Worm (Caenorhabditis elegans) whole organism, L3 larva: ENCODE results near the gene warf-1.

Experiments
- R02D3.7 ChIP-seq: fragments of 150-350 bp; optimal IDR thresholded peaks from 2 replicates; lab custom pipeline; 2014; ENCODE audit warnings: missing biosample characterization, missing genetic modification characterization
- ZK546.5 ChIP-seq: sonication (generic microtip); optimal IDR thresholded peaks from 2 replicates; lab custom pipeline; 2017; ENCODE audit warnings: missing biosample characterization, missing genetic modification characterization
- aly-2 ChIP-seq: fragments of 150-350 bp; optimal IDR thresholded peaks from 2 replicates; lab custom pipeline; 2014; ENCODE audit warnings: missing biosample characterization, missing genetic modification characterization
- ama-1 ChIP-seq: fragments of 150-350 bp; optimal IDR thresholded peaks from 2 replicates; lab custom pipeline; 2018
- ceh-28 ChIP-seq: fragments of 150-350 bp; optimal IDR thresholded peaks from 2 replicates; lab custom pipeline; 2014; ENCODE audit warnings: missing biosample characterization, missing genetic modification reagents, missing genetic modification characterization
- ceh-82 ChIP-seq: fragments of 150-350 bp; optimal IDR thresholded peaks from 2 replicates; lab custom pipeline; 2014; ENCODE audit warnings: missing biosample characterization, missing genetic modification characterization
- ceh-9 ChIP-seq: sonication (generic microtip); optimal IDR thresholded peaks from 2 replicates; lab custom pipeline; 2018; ENCODE audit warnings: missing biosample characterization, missing genetic modification characterization
- daf-12 ChIP-seq: fragments of 150-350 bp; optimal IDR thresholded peaks from 2 replicates; lab custom pipeline; 2014; ENCODE audit warnings: missing biosample characterization, missing genetic modification reagents, missing genetic modification characterization
- egl-27 ChIP-seq: sonication (generic microtip); optimal IDR thresholded peaks from 4 replicates; lab custom pipeline; 2017; ENCODE audit warnings: missing biosample characterization, missing genetic modification reagents, missing genetic modification characterization
- egl-5 ChIP-seq: fragments of 150-350 bp; optimal IDR thresholded peaks from 2 replicates; lab custom pipeline; 2017; ENCODE audit warnings: missing biosample characterization, missing genetic modification reagents, missing genetic modification characterization, inconsistent platforms
- elt-1 ChIP-seq: fragments of 150-350 bp; optimal IDR thresholded peaks from 2 replicates; lab custom pipeline; 2014; ENCODE audit warnings: missing biosample characterization, missing genetic modification characterization
- elt-2 ChIP-seq: sonication (generic microtip); optimal IDR thresholded peaks from 2 replicates; lab custom pipeline; 2016; ENCODE audit warnings: missing genetic modification reagents, mild to moderate bottlenecking, missing genetic modification characterization, missing compliant biosample characterization
- elt-3 ChIP-seq, 3 experiments: fragments of 150-350 bp in 1 of 3; sonication (generic microtip) in 2 of 3; optimal IDR thresholded peaks; 2 replicates in 2 of 3; 4 replicates in 1 of 3; lab custom pipeline; 2014 to 2017; ENCODE audit warnings: missing biosample characterization in 3 of 3, missing genetic modification characterization in 3 of 3
- eor-1 ChIP-seq, 2 experiments: fragments of 150-350 bp; optimal IDR thresholded peaks; 2 replicates each; lab custom pipeline; 2014 to 2018; ENCODE audit warnings: missing biosample characterization in 2 of 2, missing genetic modification characterization in 2 of 2
- fkh-10 ChIP-seq: sonication (generic microtip); optimal IDR thresholded peaks from 2 replicates; lab custom pipeline; 2017; ENCODE audit warnings: missing biosample characterization, missing genetic modification reagents, missing genetic modification characterization
- fkh-2 ChIP-seq: fragments of 150-350 bp; optimal IDR thresholded peaks from 2 replicates; lab custom pipeline; 2014; ENCODE audit warnings: missing biosample characterization, missing genetic modification reagents, missing genetic modification characterization
- hmg-11 ChIP-seq: sonication (generic microtip); optimal IDR thresholded peaks from 2 replicates; lab custom pipeline; 2016; ENCODE audit warnings: missing genetic modification characterization, missing compliant biosample characterization
- lin-15B ChIP-seq: fragments of 150-350 bp; optimal IDR thresholded peaks from 2 replicates; lab custom pipeline; 2014; ENCODE audit warnings: missing biosample characterization, missing genetic modification characterization
- lin-39 ChIP-seq: fragments of 150-350 bp; optimal IDR thresholded peaks from 2 replicates; lab custom pipeline; 2018; ENCODE audit warnings: missing biosample characterization, missing genetic modification reagents, missing genetic modification characterization
- lsy-12 ChIP-seq: sonication (generic microtip); optimal IDR thresholded peaks from 2 replicates; lab custom pipeline; 2016; ENCODE audit warnings: mild to moderate bottlenecking, missing genetic modification characterization, missing compliant biosample characterization
- mdl-1 ChIP-seq: fragments of 150-350 bp; optimal IDR thresholded peaks from 2 replicates; lab custom pipeline; 2014; ENCODE audit warnings: missing biosample characterization, missing genetic modification characterization
- mml-1 ChIP-seq: fragments of 150-350 bp; sonication (generic microtip); optimal IDR thresholded peaks from 3 replicates; lab custom pipeline; 2014; ENCODE audit warnings: missing biosample characterization, missing genetic modification characterization
- nfya-1 ChIP-seq: sonication (generic microtip); optimal IDR thresholded peaks from 2 replicates; lab custom pipeline; 2017; ENCODE audit warnings: missing genetic modification characterization, mild to moderate bottlenecking, missing compliant biosample characterization, antibody characterized with exemption, moderate library complexity; ENCODE audit not compliant: insufficient read depth
- nhr-11 ChIP-seq: fragments of 150-350 bp; optimal IDR thresholded peaks from 2 replicates; lab custom pipeline; 2014; ENCODE audit warnings: missing biosample characterization, missing genetic modification characterization
- nhr-12 ChIP-seq: fragments of 150-350 bp; optimal IDR thresholded peaks from 2 replicates; lab custom pipeline; 2014; ENCODE audit warnings: missing biosample characterization, missing genetic modification characterization
- nhr-23 ChIP-seq: fragments of 150-350 bp; optimal IDR thresholded peaks from 2 replicates; lab custom pipeline; 2014; ENCODE audit warnings: missing biosample characterization, missing genetic modification reagents, missing genetic modification characterization
- nhr-237 ChIP-seq: fragments of 150-350 bp; optimal IDR thresholded peaks from 2 replicates; lab custom pipeline; 2014; ENCODE audit warnings: missing biosample characterization, missing genetic modification characterization
- nhr-25 ChIP-seq: sonication (generic microtip); optimal IDR thresholded peaks from 2 replicates; lab custom pipeline; 2017; ENCODE audit warnings: missing biosample characterization, missing genetic modification characterization
- nhr-28 ChIP-seq: fragments of 150-350 bp; optimal IDR thresholded peaks from 2 replicates; lab custom pipeline; 2014; ENCODE audit warnings: missing biosample characterization, missing genetic modification characterization
- nhr-43 ChIP-seq: sonication (generic microtip); optimal IDR thresholded peaks from 2 replicates; lab custom pipeline; 2016; ENCODE audit warnings: mild to moderate bottlenecking, missing genetic modification characterization, missing compliant biosample characterization; ENCODE audit not compliant: poor library complexity, severe bottlenecking
- nhr-67 ChIP-seq: fragments of 150-350 bp; optimal IDR thresholded peaks from 2 replicates; lab custom pipeline; 2014; ENCODE audit warnings: missing biosample characterization, missing genetic modification characterization
- nhr-76 ChIP-seq: fragments of 150-350 bp; sonication (generic microtip); optimal IDR thresholded peaks from 5 replicates; lab custom pipeline; 2014; ENCODE audit warnings: missing biosample characterization, missing genetic modification characterization
- nhr-77 ChIP-seq: fragments of 150-350 bp; optimal IDR thresholded peaks from 2 replicates; lab custom pipeline; 2014; ENCODE audit warnings: missing biosample characterization, missing genetic modification characterization
- pqm-1 ChIP-seq: fragments of 150-350 bp; optimal IDR thresholded peaks from 2 replicates; lab custom pipeline; 2017; ENCODE audit warnings: missing biosample characterization, missing genetic modification characterization, inconsistent platforms
- sea-2 ChIP-seq: fragments of 150-350 bp; sonication (generic microtip); optimal IDR thresholded peaks from 4 replicates; lab custom pipeline; 2014; ENCODE audit warnings: missing biosample characterization, missing genetic modification reagents, missing genetic modification characterization
- skn-1 ChIP-seq: fragments of 150-350 bp; optimal IDR thresholded peaks from 2 replicates; lab custom pipeline; 2014; ENCODE audit warnings: missing biosample characterization, missing genetic modification characterization
- snpc-4 ChIP-seq: fragments of 150-350 bp; optimal IDR thresholded peaks from 2 replicates; lab custom pipeline; 2014; ENCODE audit warnings: missing biosample characterization, missing genetic modification characterization
- unc-39 ChIP-seq: sonication (generic microtip); optimal IDR thresholded peaks from 4 replicates; lab custom pipeline; 2017; ENCODE audit warnings: missing biosample characterization, missing genetic modification characterization
- unc-62 ChIP-seq: fragments of 150-350 bp; sonication (generic microtip); optimal IDR thresholded peaks from 4 replicates; lab custom pipeline; 2014; ENCODE audit warnings: missing biosample characterization, missing genetic modification reagents, missing genetic modification characterization
- zag-1 ChIP-seq: fragments of 150-350 bp; optimal IDR thresholded peaks from 2 replicates; lab custom pipeline; 2014; ENCODE audit warnings: missing biosample characterization, missing genetic modification characterization
- ztf-11 ChIP-seq: fragments of 150-350 bp; optimal IDR thresholded peaks from 2 replicates; lab custom pipeline; 2014; ENCODE audit warnings: missing biosample characterization, missing genetic modification characterization
- ztf-4 ChIP-seq: fragments of 150-350 bp; optimal IDR thresholded peaks from 2 replicates; lab custom pipeline; 2014; ENCODE audit warnings: missing biosample characterization, missing genetic modification characterization

warf-1 gene

ce11 chrIV:7611396-7611795 lies 23.2 kb upstream of the warf-1 start:
- TF ChIP-seq unc-62, result no peak
- no peak for TF ChIP-seq elt-1
- no peak for TF ChIP-seq ztf-4 (tag; lab: Kevin White, UChicago)
- no peak for TF ChIP-seq nhr-67 (tag; lab: Kevin White, UChicago)
- TF ChIP-seq nhr-23 (tag; lab: Kevin White, UChicago), result no peak
- TF ChIP-seq nhr-43 (tag; lab: Kevin White, UChicago), result no peak
- peak; percentile 5 for TF ChIP-seq fkh-10 (GFP tag; lab: Kevin White, UChicago)
- TF ChIP-seq ceh-82 (tag; lab: Kevin White, UChicago), result no peak
- no peak for TF ChIP-seq nhr-12 (tag; lab: Kevin White, UChicago)
- TF ChIP-seq nfya-1 (tag; lab: Kevin White, UChicago), result peak; percentile 19
- no peak for TF ChIP-seq snpc-4 (tag; lab: Kevin White, UChicago)
- no peak for TF ChIP-seq skn-1
- no peak for TF ChIP-seq daf-12 (tag; lab: Kevin White, UChicago)
- TF ChIP-seq elt-3 (tag; optimal IDR thresholded peaks at IDR 0.05; lab: Kevin White, UChicago), result no peak
- TF ChIP-seq aly-2 (tag; lab: Kevin White, UChicago), result no peak
- TF ChIP-seq nhr-25 (tag; lab: Kevin White, UChicago), result no peak
- peak; percentile 74 for TF ChIP-seq lin-39 (tag; lab: Kevin White, UChicago)
- no peak for TF ChIP-seq mml-1 (tag; lab: Kevin White, UChicago)
- TF ChIP-seq nhr-76 (tag; lab: Kevin White, UChicago), result no peak
- TF ChIP-seq ztf-11 (tag; lab: Kevin White, UChicago), result no peak
- peak; percentile 12 for TF ChIP-seq hmg-11 (tag; lab: Kevin White, UChicago)

DNA sequence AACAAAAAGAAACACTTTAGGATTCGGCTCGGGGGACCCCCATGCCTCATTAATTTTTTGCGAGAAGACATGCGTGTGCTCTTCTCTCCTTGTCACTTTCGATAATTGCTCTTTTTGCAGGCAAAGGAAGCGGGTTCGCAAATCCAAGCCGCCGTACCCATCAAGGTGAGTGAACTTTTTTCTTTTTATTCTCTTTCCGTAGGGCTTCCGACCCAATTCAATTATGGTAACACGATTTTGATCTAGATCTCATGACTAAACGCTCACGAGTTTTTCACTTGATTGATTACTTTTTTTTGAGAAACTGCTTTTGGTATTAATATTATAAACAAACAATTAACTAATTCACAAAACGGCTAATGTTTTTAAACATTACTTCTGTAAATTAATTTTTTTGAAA lies 22.1 kb upstream of the warf-1 start:
- TF ChIP-seq eor-1 (tag; optimal IDR thresholded peaks at IDR 0.05; lab: Kevin White, UChicago) (no peak), mdl-1 (no peak), unc-39 (no peak), R02D3.7 (tag; lab: Kevin White, UChicago) (no peak), mml-1 (tag; lab: Kevin White, UChicago) (no peak), fkh-10 (GFP tag; lab: Kevin White, UChicago) (no peak), egl-27 (tag; lab: Kevin White, UChicago) (no peak), nhr-237 (no peak), lsy-12 (tag; lab: Kevin White, UChicago) (no peak), zag-1 (tag; lab: Kevin White, UChicago) (no peak)

DNA sequence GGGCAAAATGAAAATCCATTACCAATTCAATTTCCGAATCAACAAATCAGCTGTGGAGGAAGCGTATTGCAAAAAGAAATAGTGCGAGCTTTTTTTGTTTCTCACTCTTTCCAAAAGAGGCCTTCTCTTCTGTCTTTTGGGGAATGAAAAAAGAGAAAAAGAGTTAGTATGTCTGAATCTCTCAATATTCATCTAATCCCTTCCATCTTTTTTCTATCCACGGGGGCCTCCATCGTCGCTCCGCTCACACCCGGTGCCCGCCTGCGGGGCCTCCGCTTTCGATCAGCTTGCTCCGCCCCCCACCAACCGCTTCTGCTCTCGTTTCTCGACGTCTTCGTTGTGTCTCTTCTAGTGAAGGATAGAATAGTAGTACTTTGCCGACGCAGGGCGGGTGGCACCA lies 15.3 kb upstream of the warf-1 start:
- TF ChIP-seq ceh-9 (no peak), unc-39 (no peak), hmg-11 (tag; lab: Kevin White, UChicago) (peak; percentile 14), ztf-4 (tag; lab: Kevin White, UChicago) (no peak), eor-1 (tag; optimal IDR thresholded peaks at IDR 0.05; lab: Kevin White, UChicago) (no peak), lin-15B (no peak), ceh-28 (tag; lab: Kevin White, UChicago) (no peak), lin-39 (tag; lab: Kevin White, UChicago) (peak; percentile 69), nhr-77 (tag; lab: Kevin White, UChicago) (no peak), elt-3 (tag; optimal IDR thresholded peaks at IDR 0.05; lab: Kevin White, UChicago) (no peak), pqm-1 (tag; lab: Kevin White, UChicago) (no peak), zag-1 (tag; lab: Kevin White, UChicago) (no peak), nfya-1 (tag; lab: Kevin White, UChicago) (peak; percentile 51), ZK546.5 (tag; lab: Kevin White, UChicago) (no peak), ztf-11 (tag; lab: Kevin White, UChicago) (no peak), ama-1 (lab: Kevin White, UChicago) (no peak), nhr-28 (tag; lab: Kevin White, UChicago) (no peak), elt-1 (no peak), fkh-10 (GFP tag; lab: Kevin White, UChicago) (peak; percentile 52), snpc-4 (tag; lab: Kevin White, UChicago) (peak; percentile 21), nhr-11 (tag; lab: Kevin White, UChicago) (no peak), nhr-25 (tag; lab: Kevin White, UChicago) (no peak), egl-5 (tag; lab: Kevin White, UChicago) (no peak), skn-1 (no peak), lsy-12 (tag; lab: Kevin White, UChicago) (no peak), sea-2 (GFP tag; lab: Kevin White, UChicago) (no peak), aly-2 (tag; lab: Kevin White, UChicago) (no peak), elt-2 (tag; lab: Kevin White, UChicago) (no peak), nhr-12 (tag; lab: Kevin White, UChicago) (no peak), mdl-1 (no peak), nhr-67 (tag; lab: Kevin White, UChicago) (no peak), mml-1 (tag; lab: Kevin White, UChicago) (no peak), fkh-2 (no peak), nhr-237 (no peak), daf-12 (tag; lab: Kevin White, UChicago) (no peak)
